Worm (Caenorhabditis elegans) whole organism, L3 larva: ENCODE results near the gene atg-2.

ENCODE experiments used
- ZK546.5 ChIP-seq: sonication (generic microtip); optimal IDR thresholded peaks from 2 replicates; lab custom pipeline; 2017; ENCODE audit warnings: missing biosample characterization, missing genetic modification characterization
- ceh-82 ChIP-seq: fragments of 150-350 bp; optimal IDR thresholded peaks from 2 replicates; lab custom pipeline; 2014; ENCODE audit warnings: missing biosample characterization, missing genetic modification characterization
- eor-1 ChIP-seq, 2 experiments: fragments of 150-350 bp; optimal IDR thresholded peaks; 2 replicates each; lab custom pipeline; 2014 to 2018; ENCODE audit warnings: missing biosample characterization in 2 of 2, missing genetic modification characterization in 2 of 2
- lin-15B ChIP-seq: fragments of 150-350 bp; optimal IDR thresholded peaks from 2 replicates; lab custom pipeline; 2014; ENCODE audit warnings: missing biosample characterization, missing genetic modification characterization
- nhr-23 ChIP-seq: fragments of 150-350 bp; optimal IDR thresholded peaks from 2 replicates; lab custom pipeline; 2014; ENCODE audit warnings: missing biosample characterization, missing genetic modification reagents, missing genetic modification characterization
- nhr-237 ChIP-seq: fragments of 150-350 bp; optimal IDR thresholded peaks from 2 replicates; lab custom pipeline; 2014; ENCODE audit warnings: missing biosample characterization, missing genetic modification characterization
- nhr-28 ChIP-seq: fragments of 150-350 bp; optimal IDR thresholded peaks from 2 replicates; lab custom pipeline; 2014; ENCODE audit warnings: missing biosample characterization, missing genetic modification characterization
- nhr-77 ChIP-seq: fragments of 150-350 bp; optimal IDR thresholded peaks from 2 replicates; lab custom pipeline; 2014; ENCODE audit warnings: missing biosample characterization, missing genetic modification characterization
- pqm-1 ChIP-seq: fragments of 150-350 bp; optimal IDR thresholded peaks from 2 replicates; lab custom pipeline; 2017; ENCODE audit warnings: missing biosample characterization, missing genetic modification characterization, inconsistent platforms
- skn-1 ChIP-seq: fragments of 150-350 bp; optimal IDR thresholded peaks from 2 replicates; lab custom pipeline; 2014; ENCODE audit warnings: missing biosample characterization, missing genetic modification characterization
- unc-62 ChIP-seq: fragments of 150-350 bp; sonication (generic microtip); optimal IDR thresholded peaks from 4 replicates; lab custom pipeline; 2014; ENCODE audit warnings: missing biosample characterization, missing genetic modification reagents, missing genetic modification characterization
- ztf-4 ChIP-seq: fragments of 150-350 bp; optimal IDR thresholded peaks from 2 replicates; lab custom pipeline; 2014; ENCODE audit warnings: missing biosample characterization, missing genetic modification characterization

ce11 chrX:6822552-6822951, 16.0 kb downstream of the atg-2 start:
- no peak for TF ChIP-seq nhr-237 (tag; lab: Kevin White, UChicago)
- TF ChIP-seq nhr-28 (tag; lab: Kevin White, UChicago): no peak
- TF ChIP-seq pqm-1: no peak
- TF ChIP-seq lin-15B (tag; lab: Kevin White, UChicago): no peak
- TF ChIP-seq ZK546.5 (tag; lab: Kevin White, UChicago): no peak
- no peak for TF ChIP-seq ceh-82 (tag; lab: Kevin White, UChicago)
- no peak for TF ChIP-seq nhr-77 (tag; lab: Kevin White, UChicago)
- no peak for TF ChIP-seq eor-1 (tag; optimal IDR thresholded peaks at IDR 0.05; lab: Kevin White, UChicago)
- no peak for TF ChIP-seq ztf-4 (tag; lab: Kevin White, UChicago)
- TF ChIP-seq skn-1 (tag; lab: Kevin White, UChicago): no peak
- no peak for TF ChIP-seq unc-62
- no peak for TF ChIP-seq nhr-23 (tag; lab: Kevin White, UChicago)
